Worm (Caenorhabditis elegans): ENCODE measurements around the gene zyg-12.
A peak's percentile ranks its signal among the peaks of the same experiment; 100 is the strongest.

DNA sequence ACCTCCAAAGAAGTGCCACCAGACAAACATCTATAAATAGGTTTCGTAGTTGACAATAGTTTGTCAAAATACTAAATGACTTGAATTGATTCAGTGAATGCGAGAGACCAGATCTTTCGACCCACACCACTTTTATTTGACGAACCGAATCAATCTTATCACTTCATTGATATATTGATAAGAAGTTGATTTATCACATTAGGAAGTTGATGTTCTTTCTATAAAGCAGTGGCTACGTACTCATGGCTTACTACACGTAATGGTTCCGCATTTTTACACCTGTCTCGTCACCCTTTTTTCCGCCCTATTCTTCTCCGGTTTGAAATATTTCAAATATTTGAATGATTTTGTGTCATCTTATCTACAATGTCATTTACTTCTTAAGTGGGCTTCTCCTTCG is 29.1 kb upstream of the zyg-12 start:
- no peak for TF ChIP-seq pha-4 (tag; optimal IDR thresholded peaks at IDR 0.05)
- no peak for TF ChIP-seq F13H6.1 (tag; optimal IDR thresholded peaks at IDR 0.05)
- TF ChIP-seq nhr-11 (tag; optimal IDR thresholded peaks at IDR 0.05) = no peak
- TF ChIP-seq eyg-1 (tag; optimal IDR thresholded peaks at IDR 0.05) = no peak
- no peak for TF ChIP-seq sdc-2 (tag; optimal IDR thresholded peaks at IDR 0.05)
- TF ChIP-seq unc-42 (tag; optimal IDR thresholded peaks at IDR 0.05) = no peak
- no peak for TF ChIP-seq ceh-45 (GFP tag; IDR thresholded peaks at IDR 0.05)
- TF ChIP-seq ceh-22 (tag; optimal IDR thresholded peaks at IDR 0.05) = no peak
- TF ChIP-seq ceh-9 (tag; optimal IDR thresholded peaks at IDR 0.05) = no peak
- no peak for TF ChIP-seq nfya-1 (tag; optimal IDR thresholded peaks at IDR 0.05)
- TF ChIP-seq elt-2 (tag; optimal IDR thresholded peaks at IDR 0.05) = peak; percentile 83
- TF ChIP-seq ceh-14 (tag; optimal IDR thresholded peaks at IDR 0.05) = no peak
